Fruit fly (Drosophila melanogaster) whole organism, embryonic: Measurements from ENCODE around the gene CG43062.

Experiments
- Asciz ChIP-seq: fragments of 200-800 bp; sonication (Bioruptor generic); optimal IDR thresholded peaks from 2 replicates; lab custom pipeline; 2017; ENCODE audit warnings: missing biosample characterization, mild to moderate bottlenecking, missing genetic modification characterization, missing genetic modification reagents
- Atf3 ChIP-seq: fragments of 200-800 bp; sonication (Bioruptor generic); optimal IDR thresholded peaks from 3 replicates; lab custom pipeline; 2016; ENCODE audit warnings: missing biosample characterization, missing genetic modification characterization
- Bgb ChIP-seq: fragments of 200-800 bp; sonication (Bioruptor generic); IDR thresholded peaks from 2 replicates; pipeline ENCODE4 v1.3.6; 2022; ENCODE audit warnings: missing biosample characterization, missing genetic modification characterization; ENCODE audit not compliant: partially characterized antibody
- CG10321 ChIP-seq: fragments of 200-800 bp; sonication (Bioruptor generic); IDR thresholded peaks from 2 replicates; pipeline ENCODE4 v1.3.6; 2022; ENCODE audit warnings: missing biosample characterization, missing genetic modification characterization
- CG10543 ChIP-seq: fragments of 200-800 bp; sonication (Bioruptor generic); optimal IDR thresholded peaks from 3 replicates; lab custom pipeline; 2017; ENCODE audit warnings: missing biosample characterization, mild to moderate bottlenecking, missing genetic modification characterization, moderate library complexity
- CG11247 ChIP-seq: fragments of 200-800 bp; sonication (Bioruptor generic); IDR thresholded peaks from 2 replicates; pipeline ENCODE4 v1.3.6; 2022; ENCODE audit warnings: missing biosample characterization, missing genetic modification characterization
- CG12071 ChIP-seq: fragments of 200-800 bp; sonication (Bioruptor generic); optimal IDR thresholded peaks from 3 replicates; lab custom pipeline; 2018; ENCODE audit warnings: missing biosample characterization, mild to moderate bottlenecking, missing genetic modification characterization
- CG12659 ChIP-seq: fragments of 200-800 bp; sonication (Bioruptor generic); optimal IDR thresholded peaks from 3 replicates; lab custom pipeline; 2017; ENCODE audit warnings: mild to moderate bottlenecking, missing biosample characterization, missing genetic modification reagents, missing genetic modification characterization
- CG13287 ChIP-seq: fragments of 200-800 bp; sonication (Bioruptor generic); IDR thresholded peaks from 2 replicates; pipeline ENCODE4 v1.3.6; 2022; ENCODE audit warnings: missing biosample characterization, missing genetic modification characterization; ENCODE audit not compliant: partially characterized antibody
- CG15479 ChIP-seq: fragments of 200-800 bp; sonication (Bioruptor generic); optimal IDR thresholded peaks from 3 replicates; lab custom pipeline; 2019; ENCODE audit warnings: missing biosample characterization, mild to moderate bottlenecking, missing genetic modification characterization, moderate library complexity
- CG1602 ChIP-seq: fragments of 200-800 bp; sonication (Bioruptor generic); optimal IDR thresholded peaks from 3 replicates; lab custom pipeline; 2016; ENCODE audit warnings: missing biosample characterization, missing genetic modification characterization
- CG16815 ChIP-seq: fragments of 200-800 bp; sonication (Bioruptor generic); optimal IDR thresholded peaks from 3 replicates; lab custom pipeline; 2017; ENCODE audit warnings: missing biosample characterization, mild to moderate bottlenecking, missing genetic modification characterization
- CG17328 ChIP-seq: fragments of 200-800 bp; sonication (Bioruptor generic); IDR thresholded peaks from 2 replicates; pipeline ENCODE4 v1.3.6; 2022; ENCODE audit warnings: missing biosample characterization, missing genetic modification characterization
- CG17612 ChIP-seq: fragments of 200-800 bp; sonication (Bioruptor generic); IDR thresholded peaks from 2 replicates; pipeline ENCODE4 v1.3.6; 2022; ENCODE audit warnings: missing biosample characterization, missing genetic modification characterization
- CG18476 ChIP-seq: fragments of 200-800 bp; sonication (Bioruptor generic); optimal IDR thresholded peaks from 2 replicates; lab custom pipeline; 2016; ENCODE audit warnings: missing biosample characterization, mild to moderate bottlenecking, missing genetic modification characterization
- CG2875 ChIP-seq: fragments of 200-800 bp; sonication (Bioruptor generic); optimal IDR thresholded peaks from 2 replicates; lab custom pipeline; 2017; ENCODE audit warnings: missing biosample characterization, mild to moderate bottlenecking, missing genetic modification characterization, missing genetic modification reagents
- CG5245 ChIP-seq: fragments of 200-800 bp; sonication (Bioruptor generic); optimal IDR thresholded peaks from 3 replicates; lab custom pipeline; 2016; ENCODE audit warnings: missing biosample characterization, missing genetic modification characterization
- CG6854 ChIP-seq: fragments of 200-800 bp; sonication (Bioruptor generic); optimal IDR thresholded peaks from 3 replicates; lab custom pipeline; 2017; ENCODE audit warnings: missing biosample characterization, mild to moderate bottlenecking, missing genetic modification characterization
- CG8388 ChIP-seq: fragments of 200-800 bp; sonication (Bioruptor generic); optimal IDR thresholded peaks from 2 replicates; lab custom pipeline; 2019; ENCODE audit warnings: missing biosample characterization, mild to moderate bottlenecking, missing genetic modification characterization, moderate library complexity
- CG9609 ChIP-seq: fragments of 200-800 bp; sonication (Bioruptor generic); optimal IDR thresholded peaks from 3 replicates; lab custom pipeline; 2016; ENCODE audit warnings: missing biosample characterization, missing genetic modification characterization
- CHES-1-like ChIP-seq: fragments of 200-800 bp; sonication (Bioruptor generic); optimal IDR thresholded peaks from 2 replicates; lab custom pipeline; 2016; ENCODE audit warnings: missing biosample characterization, missing genetic modification characterization
- D ChIP-seq, 2 experiments: fragments of 200-800 bp in 1 of 2; fragments of >200 bp in 1 of 2; sonication (Bioruptor generic) in 1 of 2; optimal IDR thresholded peaks; 2 replicates in 1 of 2; 3 replicates in 1 of 2; lab custom pipeline; 2017; ENCODE audit warnings: mild to moderate bottlenecking in 1 of 2, missing biosample characterization in 1 of 2, missing genetic modification characterization in 1 of 2, missing genetic modification reagents in 1 of 2
- D19B ChIP-seq: fragments of 200-800 bp; sonication (Bioruptor generic); optimal IDR thresholded peaks from 2 replicates; lab custom pipeline; 2017; ENCODE audit warnings: missing biosample characterization, mild to moderate bottlenecking, missing genetic modification characterization
- Deaf1 ChIP-seq: fragments of 200-800 bp; optimal IDR thresholded peaks from 3 replicates; lab custom pipeline; 2019; ENCODE audit warnings: missing biosample characterization, mild to moderate bottlenecking, missing genetic modification characterization, moderate library complexity
- E2f2 ChIP-seq: fragments of 200-800 bp; sonication (Bioruptor generic); IDR thresholded peaks from 2 replicates; pipeline ENCODE4 v1.3.6; 2022; ENCODE audit warnings: missing biosample characterization, missing genetic modification characterization
- Ets97D ChIP-seq: fragments of 200-800 bp; sonication (Bioruptor generic); optimal IDR thresholded peaks from 3 replicates; lab custom pipeline; 2016; ENCODE audit warnings: missing biosample characterization, missing genetic modification characterization
- GATAe ChIP-seq: fragments of 200-800 bp; sonication (Bioruptor generic); conservative IDR thresholded peaks from 2 replicates; pipeline ENCODE4 v1.3.6; 2022; ENCODE audit warnings: missing biosample characterization, missing genetic modification characterization
- HLH3B ChIP-seq: fragments of 200-800 bp; sonication (Bioruptor generic); IDR thresholded peaks from 2 replicates; pipeline ENCODE4 v1.3.6; 2022; ENCODE audit warnings: missing biosample characterization, missing genetic modification characterization
- HLH54F ChIP-seq: fragments of 200-800 bp; sonication (Bioruptor generic); optimal IDR thresholded peaks from 3 replicates; lab custom pipeline; 2016; ENCODE audit warnings: missing biosample characterization, missing genetic modification characterization
- Hmx ChIP-seq: fragments of 200-800 bp; sonication (Bioruptor generic); optimal IDR thresholded peaks from 2 replicates; lab custom pipeline; 2016; ENCODE audit warnings: missing biosample characterization, missing genetic modification characterization
- Lim3 ChIP-seq: fragments of 200-800 bp; sonication (Bioruptor generic); IDR thresholded peaks from 2 replicates; pipeline ENCODE4 v1.3.6; 2022; ENCODE audit warnings: missing biosample characterization, missing genetic modification characterization
- NfI ChIP-seq: fragments of 200-800 bp; sonication (Bioruptor generic); optimal IDR thresholded peaks from 3 replicates; lab custom pipeline; 2018; ENCODE audit warnings: missing biosample characterization, mild to moderate bottlenecking, missing genetic modification characterization, moderate library complexity
- Ptx1 ChIP-seq: fragments of 200-800 bp; sonication (Bioruptor generic); IDR thresholded peaks from 2 replicates; pipeline ENCODE4 v1.3.6; 2022; ENCODE audit warnings: missing biosample characterization, missing genetic modification characterization
- Rfx ChIP-seq: fragments of 200-800 bp; sonication (Bioruptor generic); IDR thresholded peaks from 2 replicates; pipeline ENCODE4 v1.3.6; 2022; ENCODE audit warnings: missing biosample characterization, missing genetic modification characterization
- Xbp1 ChIP-seq: fragments of 200-800 bp; sonication (Bioruptor generic); optimal IDR thresholded peaks from 3 replicates; lab custom pipeline; 2016; ENCODE audit warnings: missing biosample characterization, mild to moderate bottlenecking, missing genetic modification characterization
- ato ChIP-seq: fragments of 200-800 bp; sonication (Bioruptor generic); IDR thresholded peaks from 2 replicates; pipeline ENCODE4 v1.3.6; 2022; ENCODE audit warnings: missing biosample characterization, missing genetic modification characterization; ENCODE audit not compliant: partially characterized antibody
- bigmax ChIP-seq: fragments of 200-800 bp; sonication (Bioruptor generic); optimal IDR thresholded peaks from 2 replicates; lab custom pipeline; 2018; ENCODE audit warnings: missing biosample characterization, mild to moderate bottlenecking, missing genetic modification characterization
- chm ChIP-seq: fragments of 200-800 bp; sonication (Bioruptor generic); IDR thresholded peaks from 2 replicates; pipeline ENCODE4 v1.3.6; 2022; ENCODE audit warnings: missing biosample characterization, missing genetic modification characterization
- ci ChIP-seq: fragments of 200-800 bp; sonication (Bioruptor generic); IDR thresholded peaks from 3 replicates; pipeline ENCODE4 v1.3.6; 2022; ENCODE audit warnings: missing biosample characterization, missing genetic modification characterization
- dmrt11E ChIP-seq: fragments of 200-800 bp; sonication (Bioruptor generic); optimal IDR thresholded peaks from 3 replicates; lab custom pipeline; 2018; ENCODE audit warnings: missing biosample characterization, mild to moderate bottlenecking, missing genetic modification characterization, moderate library complexity
- fd64A ChIP-seq: fragments of 200-800 bp; sonication (Bioruptor generic); optimal IDR thresholded peaks from 3 replicates; lab custom pipeline; 2018; ENCODE audit warnings: missing biosample characterization, mild to moderate bottlenecking, missing genetic modification characterization
- inv ChIP-seq: fragments of 200-800 bp; sonication (Bioruptor generic); IDR thresholded peaks from 2 replicates; pipeline ENCODE4 v1.3.6; 2022; ENCODE audit warnings: missing biosample characterization, missing genetic modification characterization; ENCODE audit not compliant: partially characterized antibody
- jigr1 ChIP-seq: fragments of 200-800 bp; sonication (Bioruptor generic); IDR thresholded peaks from 3 replicates; pipeline ENCODE4 v1.3.6; 2022; ENCODE audit warnings: missing biosample characterization, missing genetic modification characterization
- ken ChIP-seq: fragments of 200-800 bp; sonication (Bioruptor generic); IDR thresholded peaks from 3 replicates; pipeline ENCODE4 v1.3.6; 2022; ENCODE audit warnings: missing biosample characterization, missing genetic modification characterization
- kni ChIP-seq: fragments of 200-800 bp; sonication (Bioruptor generic); optimal IDR thresholded peaks from 3 replicates; lab custom pipeline; 2017; ENCODE audit warnings: mild to moderate bottlenecking, missing biosample characterization, missing genetic modification reagents, missing genetic modification characterization
- nerfin-1 ChIP-seq: fragments of 200-800 bp; sonication (Bioruptor generic); optimal IDR thresholded peaks from 3 replicates; lab custom pipeline; 2019; ENCODE audit warnings: missing biosample characterization, mild to moderate bottlenecking, missing genetic modification characterization, moderate library complexity
- ssp ChIP-seq: fragments of 200-800 bp; sonication (Bioruptor generic); IDR thresholded peaks from 2 replicates; pipeline ENCODE4 v1.3.6; 2022; ENCODE audit warnings: missing biosample characterization, missing genetic modification characterization
- stc ChIP-seq: fragments of 200-800 bp; sonication (Bioruptor generic); IDR thresholded peaks from 2 replicates; pipeline ENCODE4 v1.3.6; 2022; ENCODE audit warnings: missing biosample characterization, missing genetic modification characterization
- trem ChIP-seq: fragments of 200-800 bp; optimal IDR thresholded peaks from 3 replicates; lab custom pipeline; 2019; ENCODE audit warnings: missing biosample characterization, mild to moderate bottlenecking, missing genetic modification characterization, moderate library complexity
- z ChIP-seq: fragments of 200-800 bp; sonication (Bioruptor generic); IDR thresholded peaks from 3 replicates; pipeline ENCODE4 v1.3.6; 2022; ENCODE audit warnings: missing biosample characterization, missing genetic modification characterization

CG43062 gene

DNA sequence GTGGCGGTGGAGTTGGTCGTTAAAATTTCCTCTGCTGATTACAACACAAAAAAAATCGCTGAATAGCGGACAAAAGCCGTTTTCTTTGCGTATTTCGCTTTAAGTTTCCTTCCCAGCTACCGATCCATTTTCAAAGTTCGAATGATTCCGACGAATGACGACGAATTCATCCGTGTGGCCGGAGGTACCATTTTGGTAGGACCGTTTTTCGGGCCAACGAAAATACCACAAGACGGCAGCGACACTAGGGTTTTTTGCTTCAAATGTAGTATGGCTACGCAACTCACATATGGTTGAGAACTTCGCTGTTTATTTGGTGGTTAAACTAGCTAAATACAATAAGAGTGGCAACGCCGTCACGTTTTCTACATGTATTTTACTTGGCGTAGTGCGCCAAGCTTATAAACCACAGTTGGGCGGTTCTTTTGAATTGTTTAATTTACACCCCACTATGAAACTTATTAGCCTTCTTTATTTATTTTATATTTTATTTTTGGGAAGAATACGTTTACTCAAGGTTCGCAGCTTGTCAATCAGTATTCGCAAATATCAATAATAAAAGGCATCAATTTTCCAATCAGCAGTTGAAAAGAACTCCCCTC, 14.2 kb downstream of the CG43062 start, which contains the start of gene Lk6 (continued):
- no peak for TF ChIP-seq inv
- TF ChIP-seq CG1602 (GFP tag; lab: Kevin White, UChicago): no peak
- TF ChIP-seq CG11247 (GFP tag; lab: Robert Waterston, UW): no peak
- no peak for TF ChIP-seq z (GFP tag; lab: Robert Waterston, UW)
- peak; percentile 93 for TF ChIP-seq Deaf1 (tag; lab: Kevin White, UChicago)
- peak; percentile 44 for TF ChIP-seq CG9609 (GFP tag; lab: Kevin White, UChicago)
- TF ChIP-seq ken (GFP tag; lab: Robert Waterston, UW): no peak
- TF ChIP-seq GATAe (GFP tag; lab: Robert Waterston, UW): no peak
- no peak for TF ChIP-seq E2f2 (GFP tag; lab: Robert Waterston, UW)
- TF ChIP-seq ssp: no peak
- TF ChIP-seq CG2875 (GFP tag; lab: Kevin White, UChicago): peak; percentile 27
- no peak for TF ChIP-seq kni (GFP tag; lab: Kevin White, UChicago)
- no peak for TF ChIP-seq CG8388 (GFP tag; lab: Kevin White, UChicago)
- no peak for TF ChIP-seq D19B (GFP tag; lab: Kevin White, UChicago)
- no peak for TF ChIP-seq CG17612 (GFP tag; lab: Robert Waterston, UW)
- no peak for TF ChIP-seq Atf3 (GFP tag; lab: Kevin White, UChicago)
- TF ChIP-seq fd64A (GFP tag; lab: Kevin White, UChicago): no peak
- no peak for TF ChIP-seq jigr1 (GFP tag; lab: Robert Waterston, UW)
- TF ChIP-seq Ets97D (GFP tag; lab: Kevin White, UChicago): peak; percentile 96
- peak; percentile 60 for TF ChIP-seq CG6854
- TF ChIP-seq trem (tag; lab: Kevin White, UChicago): peak; percentile 92
- TF ChIP-seq CG10543 (GFP tag; lab: Kevin White, UChicago): peak; percentile 82
- peak; percentile 48 for TF ChIP-seq bigmax (GFP tag; lab: Kevin White, UChicago)
- peak; percentile 47 for TF ChIP-seq CHES-1-like
- TF ChIP-seq CG12659 (GFP tag; lab: Kevin White, UChicago): peak; percentile 91
- peak; percentile 70 for TF ChIP-seq CG12071
- TF ChIP-seq Asciz (GFP tag; lab: Kevin White, UChicago): peak; percentile 43
- peak; percentile 28 for TF ChIP-seq Xbp1 (GFP tag; lab: Kevin White, UChicago)
- peak; percentile 13 for TF ChIP-seq HLH54F (GFP tag; lab: Kevin White, UChicago)
- TF ChIP-seq HLH3B (GFP tag; lab: Robert Waterston, UW): no peak
- TF ChIP-seq chm: no peak
- no peak for TF ChIP-seq NfI (GFP tag; lab: Kevin White, UChicago)
- no peak for TF ChIP-seq ci
- TF ChIP-seq ato (GFP tag; lab: Robert Waterston, UW): no peak
- no peak for TF ChIP-seq CG18476 (GFP tag; lab: Kevin White, UChicago)
- no peak for TF ChIP-seq Rfx (GFP tag; lab: Robert Waterston, UW)
- no peak for TF ChIP-seq Bgb (GFP tag; lab: Robert Waterston, UW)
- TF ChIP-seq Ptx1 (GFP tag; lab: Robert Waterston, UW): no peak
- no peak for TF ChIP-seq Hmx (GFP tag; lab: Kevin White, UChicago)
- no peak for TF ChIP-seq D (optimal IDR thresholded peaks at IDR 0.05; lab: Kevin White, UChicago)
- peak; percentile 12 for TF ChIP-seq D (GFP tag; optimal IDR thresholded peaks at IDR 0.05; lab: Kevin White, UChicago)
- no peak for TF ChIP-seq CG13287 (GFP tag; lab: Robert Waterston, UW)
- TF ChIP-seq CG5245 (GFP tag; lab: Kevin White, UChicago): no peak
- peak; percentile 17 for TF ChIP-seq CG15479
- no peak for TF ChIP-seq Lim3 (GFP tag; lab: Robert Waterston, UW)
- no peak for TF ChIP-seq CG17328 (GFP tag; lab: Robert Waterston, UW)
- peak; percentile 52 for TF ChIP-seq nerfin-1 (tag; lab: Kevin White, UChicago)
- peak; percentile 20 for TF ChIP-seq dmrt11E (tag; lab: Kevin White, UChicago)
- TF ChIP-seq CG10321 (GFP tag; lab: Robert Waterston, UW): no peak
- TF ChIP-seq stc (GFP tag; lab: Robert Waterston, UW): no peak
- no peak for TF ChIP-seq CG16815 (GFP tag; lab: Kevin White, UChicago)
